Fruit fly (Drosophila melanogaster) ovary, adult (tissue): ENCODE measurements around the gene CG18294.
"Not testable (repeated sequence)": the region's sequence is repeated elsewhere in the genome, so short reads cannot be mapped to it uniquely, and the experiment has no call there.

Source experiments
- CG17801 ChIP-seq: fragments of 200-800 bp; optimal IDR thresholded peaks from 2 replicates; lab custom pipeline; 2019; ENCODE audit warnings: missing biosample characterization, mild to moderate bottlenecking, missing genetic modification characterization, moderate library complexity; ENCODE audit not compliant: partially characterized antibody

CG18294 gene

DNA sequence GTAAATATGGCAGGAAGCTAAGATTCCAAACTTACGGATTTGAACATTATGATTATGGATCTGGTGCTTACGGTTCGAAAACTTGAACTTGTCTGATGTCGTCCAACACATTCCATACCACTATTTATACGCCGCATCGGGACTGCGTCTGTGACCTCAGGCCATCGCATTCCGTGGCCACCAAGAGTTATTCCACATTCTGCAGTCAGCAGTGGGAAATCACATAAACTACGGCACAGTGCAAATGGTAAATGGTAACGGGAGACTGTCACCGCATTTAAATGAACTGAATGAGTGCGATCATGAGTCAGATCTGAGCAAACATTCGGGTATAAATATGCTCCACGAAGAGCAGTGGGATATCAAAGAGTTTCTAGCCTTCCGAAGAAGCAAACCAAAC is at the start of gene CG18294, which contains the start of gene CG32213:
CG18294 (minus strand) TSS at position 101 of the 400 bp plus-strand sequence.
CG32213 (plus strand) TSS at position 362 of the 400 bp plus-strand sequence.
- not testable (repeated sequence) for TF ChIP-seq CG17801 (GFP tag; lab: Kevin White, UChicago)

DNA sequence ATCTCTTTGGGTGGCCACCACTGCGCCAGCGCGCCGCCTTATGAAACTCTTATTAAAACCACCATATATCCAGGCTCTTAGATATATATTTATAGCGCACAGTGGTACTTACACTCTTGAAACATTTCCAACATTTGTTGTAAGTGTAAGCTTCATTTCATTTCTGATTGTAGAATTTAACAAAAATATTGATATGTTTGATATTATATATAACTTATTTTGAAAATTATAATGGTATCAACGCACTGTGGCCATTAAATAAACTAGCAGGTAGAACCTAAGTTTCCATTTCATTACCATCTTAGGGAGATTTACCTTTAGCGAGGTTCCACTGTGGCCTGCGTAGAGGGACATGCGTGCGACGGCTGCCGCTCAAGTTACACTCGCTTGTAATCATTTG is 49.3 kb upstream of the CG18294 start:
- TF ChIP-seq CG17801 (GFP tag; lab: Kevin White, UChicago), result no peak

DNA sequence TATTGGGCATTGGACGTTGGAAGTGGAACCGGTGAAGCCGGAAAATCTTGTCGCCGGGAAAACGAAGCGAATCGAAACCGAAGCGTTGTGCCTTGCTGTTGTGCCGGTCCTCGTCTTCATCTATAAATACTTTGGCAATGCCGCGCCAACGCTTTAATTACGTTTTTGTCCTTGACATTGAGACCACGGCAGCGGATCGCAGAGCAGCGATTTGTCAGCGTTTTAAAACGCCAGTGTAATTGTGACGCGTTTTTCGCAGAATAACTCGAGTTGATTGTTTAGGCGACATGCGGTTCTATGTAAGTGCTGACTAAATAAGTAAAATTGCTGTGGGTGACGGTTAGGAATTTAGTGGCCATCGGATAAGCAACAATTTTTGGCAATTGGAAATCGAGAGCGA is 45.7 kb upstream of the CG18294 start:
- TF ChIP-seq CG17801 (GFP tag; lab: Kevin White, UChicago), result no peak

DNA sequence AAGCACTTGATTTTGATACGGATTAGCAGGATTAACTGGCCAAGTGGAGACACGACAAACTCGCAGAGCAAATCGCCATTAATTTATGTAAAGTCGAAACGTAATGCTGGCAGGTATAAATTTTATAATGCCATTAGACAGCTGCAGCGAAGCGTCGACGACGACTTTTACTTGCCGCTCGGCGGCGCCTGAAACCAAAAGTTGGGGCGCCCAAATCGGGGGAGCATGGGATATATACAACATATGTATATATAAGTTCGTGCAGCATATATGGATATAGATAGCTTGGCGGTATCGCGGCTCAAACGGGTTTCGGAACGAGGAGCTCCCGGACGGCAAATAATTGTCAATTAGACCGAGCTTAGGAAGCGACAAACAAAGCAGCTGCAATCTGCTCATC is 45.3 kb upstream of the CG18294 start, which contains the start of gene Cpr76Bc:
Cpr76Bc (plus strand) TSS at position 301 of the 400 bp plus-strand sequence.
- no peak for TF ChIP-seq CG17801 (GFP tag; lab: Kevin White, UChicago)

DNA sequence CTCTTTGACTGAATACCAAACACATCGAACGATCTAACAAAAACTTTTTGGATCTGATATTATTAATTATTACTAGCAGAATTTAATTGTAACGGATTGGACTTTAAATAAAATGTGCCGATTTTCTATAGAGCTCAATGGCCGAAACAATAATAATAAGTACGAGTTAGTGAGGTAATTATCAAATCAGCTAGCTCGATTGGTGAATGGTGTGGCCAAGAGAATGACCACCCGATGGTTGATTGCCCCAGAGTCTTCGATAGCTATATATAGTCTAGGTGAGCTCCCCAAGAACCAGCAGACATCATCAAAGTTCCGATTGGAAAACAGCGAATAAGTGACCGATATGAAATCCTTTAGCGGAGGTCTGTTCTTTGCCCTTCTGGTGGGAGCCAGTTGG is 44.0 kb upstream of the CG18294 start, which contains the start of gene Cpr76Bb:
Cpr76Bb (plus strand) TSS at position 301 of the 400 bp plus-strand sequence.
- no peak for TF ChIP-seq CG17801 (GFP tag; lab: Kevin White, UChicago)

DNA sequence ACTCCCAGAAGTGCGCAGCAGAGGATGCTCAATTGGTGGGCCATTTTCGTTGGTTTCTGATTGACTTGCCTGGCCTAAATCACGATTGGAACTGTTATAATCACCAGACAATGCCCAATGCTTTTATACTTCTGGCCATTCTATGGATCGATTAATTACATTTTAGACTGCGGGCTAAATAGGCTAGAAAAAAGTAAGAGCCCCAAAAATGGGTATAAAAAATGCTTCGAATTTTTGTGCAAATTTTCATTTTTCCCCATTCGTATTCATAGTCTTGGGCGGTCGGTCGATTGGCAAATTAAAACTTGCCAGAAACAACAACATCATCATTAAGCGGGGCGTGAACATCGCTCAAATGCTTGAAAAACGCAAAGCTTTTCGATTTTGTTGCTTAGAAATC is 42.9 kb upstream of the CG18294 start, which contains the start of gene Cpr76Ba:
Cpr76Ba (minus strand) TSS at position 101 of the 400 bp plus-strand sequence.
- no peak for TF ChIP-seq CG17801 (GFP tag; lab: Kevin White, UChicago)

DNA sequence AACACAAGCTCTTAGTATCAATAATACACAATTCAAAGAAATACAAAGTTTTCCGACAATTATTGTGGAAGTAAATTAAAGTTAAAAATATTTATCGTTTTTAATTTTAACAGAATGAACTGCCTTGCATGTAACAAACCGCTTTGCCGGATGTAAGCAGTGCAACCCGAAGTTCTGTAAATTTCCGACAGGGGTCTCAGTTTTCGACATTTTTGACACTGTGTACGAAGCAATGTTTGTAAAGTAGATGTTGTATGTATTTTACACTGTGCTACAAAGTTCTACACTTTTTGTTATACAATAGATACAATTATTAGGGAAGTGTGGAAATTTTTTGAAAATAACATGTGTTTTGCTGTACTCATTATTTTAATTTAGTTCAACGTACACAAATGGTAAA is 41.2 kb upstream of the CG18294 start:
- TF ChIP-seq CG17801 (GFP tag; lab: Kevin White, UChicago), result no peak

DNA sequence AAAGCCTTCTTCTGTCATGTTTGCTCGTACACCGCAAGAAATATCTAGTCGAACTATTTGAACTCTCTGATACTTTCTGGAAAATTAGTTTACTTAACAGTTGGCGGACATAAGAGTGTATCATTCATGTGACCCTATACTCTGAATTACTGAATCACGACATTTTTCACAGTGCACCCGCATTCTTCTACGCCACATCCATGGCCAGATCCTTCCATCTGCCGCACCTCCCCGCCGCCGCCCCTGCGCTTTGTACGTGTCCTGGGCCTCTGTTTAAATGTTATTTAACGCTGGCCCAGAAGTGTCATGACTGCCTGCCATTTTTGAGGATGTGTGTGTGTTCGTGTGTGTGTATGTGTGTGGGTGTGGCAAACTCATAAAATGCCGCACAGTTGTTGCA is 37.3 kb upstream of the CG18294 start:
- no peak for TF ChIP-seq CG17801 (GFP tag; lab: Kevin White, UChicago)

DNA sequence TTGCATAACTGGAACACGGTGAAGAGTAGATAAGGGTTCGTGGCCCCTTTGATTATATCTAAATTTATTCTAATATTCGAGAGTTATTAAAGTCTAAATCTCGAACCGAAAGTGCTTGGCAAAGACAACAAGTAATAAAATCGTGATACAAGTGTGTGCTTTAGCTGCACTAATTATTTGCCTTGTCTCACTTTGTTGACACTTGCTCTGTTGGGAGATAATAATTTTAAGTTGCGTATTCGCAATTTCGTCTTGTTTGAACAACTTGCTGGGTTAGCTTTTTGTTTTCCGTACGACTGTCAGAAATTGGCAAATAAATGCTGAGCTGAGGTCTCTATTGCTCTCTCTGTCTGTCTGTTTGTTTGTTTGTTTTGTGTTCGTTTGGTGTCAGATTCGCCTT is 29.3 kb upstream of the CG18294 start:
- TF ChIP-seq CG17801 (GFP tag; lab: Kevin White, UChicago), result no peak

DNA sequence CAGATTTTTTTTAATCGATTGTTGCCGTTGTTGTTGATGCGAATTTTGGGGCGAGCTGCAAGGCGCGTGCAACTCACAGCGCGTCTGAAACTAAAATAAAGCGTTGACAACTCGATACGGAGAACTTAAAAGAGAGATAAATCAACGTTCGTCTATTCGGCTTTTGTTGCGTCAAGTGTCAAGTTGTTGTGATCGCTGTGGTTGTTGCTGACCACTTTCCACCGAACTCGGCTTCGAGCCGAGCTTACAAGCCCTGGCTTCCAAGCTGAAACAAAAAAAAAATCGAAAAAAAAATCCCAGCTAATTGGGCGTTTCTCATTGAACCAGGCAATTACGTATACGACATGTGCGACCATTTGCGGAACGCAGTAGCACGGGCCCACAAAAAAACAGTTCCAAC is 28.4 kb upstream of the CG18294 start, which contains the start of gene CG9452:
CG9452 (minus strand) TSS at position 101 of the 400 bp plus-strand sequence.
- no peak for TF ChIP-seq CG17801 (GFP tag; lab: Kevin White, UChicago)

DNA sequence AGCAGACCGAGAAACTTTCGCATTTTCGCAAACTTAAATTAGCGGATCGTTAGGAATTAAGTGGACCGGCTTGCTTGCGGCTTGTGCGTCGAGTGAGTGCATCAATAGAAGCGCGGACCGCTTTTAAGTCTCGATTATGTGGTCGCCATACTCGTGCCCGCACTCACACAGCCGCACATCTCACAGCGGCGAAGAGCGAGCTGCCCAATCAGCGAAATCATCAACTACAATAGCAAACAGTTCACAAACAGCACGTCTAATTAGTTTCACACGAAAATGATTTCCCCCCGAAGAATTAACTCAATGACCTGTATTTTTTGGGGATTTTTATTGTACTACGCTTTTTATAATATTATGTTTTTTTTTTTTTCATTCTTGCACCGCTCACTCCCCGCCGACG is 25.3 kb upstream of the CG18294 start, which contains the start of gene CG9451:
CG9451 (minus strand) TSS at position 101 of the 400 bp plus-strand sequence.
- no peak for TF ChIP-seq CG17801 (GFP tag; lab: Kevin White, UChicago)

DNA sequence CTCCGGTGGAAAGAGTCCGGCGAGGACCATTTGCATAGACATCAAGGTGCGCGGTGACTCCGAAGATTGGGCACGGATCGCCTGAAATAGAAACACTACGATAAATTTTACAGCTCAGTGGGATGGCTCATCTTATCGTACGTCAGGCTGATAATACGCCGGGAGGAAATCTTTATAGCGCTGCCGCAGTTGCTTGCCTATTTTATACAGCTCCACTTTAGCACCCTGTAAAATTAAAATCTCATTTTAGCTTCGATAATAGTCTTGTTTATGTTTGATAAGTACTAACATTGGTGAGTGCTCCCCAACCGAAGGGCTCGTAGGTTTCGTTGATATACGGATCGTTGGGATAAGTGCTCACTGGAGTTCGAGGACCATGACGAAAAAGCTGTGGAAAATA is 24.0 kb upstream of the CG18294 start:
- no peak for TF ChIP-seq CG17801 (GFP tag; lab: Kevin White, UChicago)

DNA sequence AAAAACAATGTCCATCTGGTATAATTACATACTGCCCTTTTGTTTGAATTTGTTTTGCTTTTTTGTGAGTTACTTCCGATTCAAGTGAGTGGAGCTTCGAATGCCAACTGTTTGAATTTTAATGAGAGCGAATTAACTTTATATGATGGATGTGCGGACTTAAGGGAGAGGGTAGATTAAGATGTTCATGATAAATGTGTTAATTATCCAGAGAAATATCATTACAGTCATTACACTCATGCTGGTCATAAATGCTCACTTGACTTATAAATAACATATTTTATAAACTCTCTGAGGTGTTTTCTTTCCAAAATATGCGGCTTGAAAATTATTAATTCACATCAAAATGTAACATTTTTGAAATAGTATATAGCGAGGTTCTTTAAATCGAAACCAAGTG is 22.2 kb upstream of the CG18294 start, which contains the start of gene CG9449:
CG9449 (minus strand) TSS at position 101 of the 400 bp plus-strand sequence.
- TF ChIP-seq CG17801 (GFP tag; lab: Kevin White, UChicago), result no peak

DNA sequence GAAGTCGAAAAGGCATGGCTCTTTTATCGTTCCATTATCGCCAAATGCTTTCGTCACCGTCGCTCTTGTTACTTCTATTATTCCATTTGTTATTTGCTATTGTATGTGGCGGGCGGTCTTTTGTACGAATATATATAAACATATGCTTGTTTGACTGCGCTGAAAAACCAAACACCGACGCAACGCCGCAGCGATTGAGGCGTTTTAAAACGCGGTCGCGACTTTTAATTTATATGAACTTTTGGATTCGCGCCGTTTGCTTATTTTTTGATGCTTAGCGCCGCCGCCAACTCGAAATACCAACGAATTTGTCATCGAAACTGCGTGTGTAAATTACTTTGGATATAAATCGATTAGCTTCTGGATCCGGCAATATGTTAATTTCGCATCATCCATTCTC is 21.8 kb upstream of the CG18294 start:
- no peak for TF ChIP-seq CG17801 (GFP tag; lab: Kevin White, UChicago)

DNA sequence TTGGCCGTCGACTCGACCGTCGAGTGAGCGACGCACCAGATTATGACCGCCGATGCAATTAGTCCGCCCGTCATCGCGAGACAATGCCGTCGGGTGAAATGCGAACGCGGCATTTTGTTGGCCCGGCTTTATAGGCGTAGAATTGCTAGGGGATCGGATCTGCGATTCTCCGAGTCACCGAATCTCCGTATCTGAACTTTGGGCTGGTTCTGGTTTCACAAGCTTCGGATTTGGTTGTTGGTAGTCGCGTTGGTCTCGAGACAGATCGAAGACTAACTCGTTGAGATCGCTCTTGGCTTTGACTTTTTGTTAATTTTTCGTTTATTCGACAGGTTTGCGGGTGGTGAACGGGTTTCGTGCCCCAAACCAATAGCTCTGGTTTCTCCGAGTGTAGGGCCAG is 21.2 kb upstream of the CG18294 start:
- no peak for TF ChIP-seq CG17801 (GFP tag; lab: Kevin White, UChicago)

DNA sequence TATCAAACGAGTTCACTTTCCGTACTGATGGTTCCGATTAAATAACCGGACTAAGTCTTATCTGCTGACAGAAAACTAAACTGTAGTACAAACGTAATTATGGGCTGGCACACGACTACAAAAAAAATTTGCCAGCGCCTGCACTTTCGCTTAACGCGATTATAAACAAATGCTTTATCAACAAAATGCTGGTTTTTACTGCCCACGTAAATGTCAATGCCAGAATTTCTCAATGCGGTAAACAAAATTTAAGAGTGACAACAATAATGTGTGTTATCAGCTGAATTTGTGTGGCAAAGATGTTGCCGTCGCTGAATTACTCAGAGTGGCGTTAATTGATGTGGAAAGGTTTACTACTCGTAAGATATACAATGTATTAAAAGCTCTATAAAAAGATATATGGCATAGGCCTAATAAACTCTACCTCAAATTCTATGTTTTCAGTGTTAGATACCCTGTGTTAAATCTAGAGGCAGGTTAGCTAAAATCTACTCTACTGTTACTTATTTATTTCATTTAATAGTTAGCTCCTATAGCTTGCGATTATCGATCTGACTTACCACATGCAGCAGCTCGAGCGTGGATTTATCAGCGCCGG is 20.7 kb upstream of the CG18294 start:
- peak; percentile 43 for TF ChIP-seq CG17801 (GFP tag; lab: Kevin White, UChicago)
